Fruit fly (Drosophila melanogaster): ENCODE results near the gene CG3604.
A peak's percentile ranks its signal among the peaks of the same experiment; 100 is the strongest.

CG3604 gene

DNA sequence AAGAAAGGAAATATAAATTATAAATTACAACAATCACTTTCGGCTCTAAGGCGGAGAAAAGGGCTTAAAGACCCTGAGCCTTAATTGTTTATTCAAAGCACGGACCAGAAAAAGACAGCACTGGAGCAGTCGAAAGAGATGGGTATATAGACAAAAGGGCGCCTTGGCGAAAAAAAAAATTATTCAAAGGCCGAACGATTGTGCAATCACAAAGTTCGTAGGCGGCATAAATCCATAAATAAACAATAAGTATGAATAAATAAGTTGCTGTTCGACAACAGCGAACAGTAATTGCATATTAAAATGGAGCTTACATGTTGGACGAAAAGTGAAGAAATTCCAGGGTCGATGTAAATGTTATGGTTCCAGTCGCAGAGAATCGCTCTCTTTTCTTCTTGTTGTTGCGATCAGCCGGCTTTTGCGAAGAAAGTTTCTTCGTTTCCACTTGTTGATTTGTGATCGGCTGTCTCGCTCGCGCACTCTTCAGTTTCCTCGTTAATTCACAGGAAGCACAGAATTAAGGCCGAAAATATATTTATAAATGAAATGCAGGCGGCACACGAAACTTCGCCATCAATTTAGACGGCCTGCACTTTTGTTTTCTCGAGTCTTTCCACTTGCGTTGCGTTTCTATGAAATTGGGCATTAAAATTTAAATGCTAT, 42.6 kb downstream of the CG3604 start:
- TF ChIP-seq Pif1A (GFP tag; optimal IDR thresholded peaks at IDR 0.05) = no peak
- TF ChIP-seq CG10348 (GFP tag; IDR thresholded peaks at IDR 0.05) = no peak
- no peak for TF ChIP-seq CG8301 (tag; optimal IDR thresholded peaks at IDR 0.05)
- no peak for TF ChIP-seq EcR (GFP tag; optimal IDR thresholded peaks at IDR 0.05)
- no peak for TF ChIP-seq rn (GFP tag; IDR thresholded peaks at IDR 0.05)
- TF ChIP-seq CG17806 (tag; optimal IDR thresholded peaks at IDR 0.05) = no peak
- TF ChIP-seq gl (tag; optimal IDR thresholded peaks at IDR 0.05) = no peak
- no peak for TF ChIP-seq Ets98B (GFP tag; IDR thresholded peaks at IDR 0.05)
- TF ChIP-seq CG4496 (GFP tag; IDR thresholded peaks at IDR 0.05) = no peak
- no peak for TF ChIP-seq CG15710 (tag; optimal IDR thresholded peaks at IDR 0.05)
- TF ChIP-seq CG34367 (tag; optimal IDR thresholded peaks at IDR 0.05) = no peak
- no peak for TF ChIP-seq CG8159 (tag; optimal IDR thresholded peaks at IDR 0.05)
- TF ChIP-seq CG9948 (tag; optimal IDR thresholded peaks at IDR 0.05) = no peak
- no peak for TF ChIP-seq fd96Ca (GFP tag; IDR thresholded peaks at IDR 0.05)
- TF ChIP-seq Pif1B (GFP tag; optimal IDR thresholded peaks at IDR 0.05) = no peak

DNA sequence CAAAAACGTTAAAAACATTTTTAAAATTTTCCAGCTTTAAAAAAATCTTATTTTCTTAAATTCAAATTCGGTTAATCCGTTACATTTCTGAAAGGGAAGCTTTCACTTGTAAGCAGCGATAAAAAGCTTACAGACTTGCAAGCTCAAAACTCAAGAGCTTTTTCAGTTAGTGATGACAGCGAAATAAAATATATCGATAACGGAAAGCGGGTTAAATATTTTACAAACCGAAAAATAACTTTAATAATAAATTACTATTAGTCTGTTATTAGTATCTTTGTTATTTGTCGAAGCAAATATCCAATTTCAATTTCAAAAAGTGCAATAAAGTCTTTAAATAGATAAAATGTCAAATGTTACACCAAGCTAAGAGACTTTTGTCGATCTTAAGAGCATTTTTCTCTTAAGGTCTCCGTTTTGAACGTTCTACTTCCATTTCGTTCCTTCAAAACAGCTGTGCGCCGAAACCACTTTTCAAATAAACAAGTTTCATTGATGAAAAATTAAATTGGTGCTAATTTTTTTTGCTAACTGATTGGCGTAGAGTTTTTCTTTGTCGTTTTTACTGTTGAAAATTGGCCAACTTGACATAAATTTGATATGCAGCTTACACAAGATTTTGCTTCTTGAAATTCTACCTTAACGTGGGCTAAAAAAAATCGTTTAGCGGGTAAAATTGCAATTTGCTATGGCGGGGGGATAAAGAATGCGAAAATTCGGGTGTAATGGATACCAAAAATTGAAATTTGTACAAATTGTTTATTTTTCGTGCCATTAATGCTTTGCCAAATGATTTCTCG, 49.3 kb downstream of the CG3604 start:
- TF ChIP-seq CG4496 (GFP tag; IDR thresholded peaks at IDR 0.05) = no peak
- no peak for TF ChIP-seq fd96Ca (GFP tag; IDR thresholded peaks at IDR 0.05)
- TF ChIP-seq Pif1A (GFP tag; optimal IDR thresholded peaks at IDR 0.05) = no peak
- no peak for TF ChIP-seq gl (tag; optimal IDR thresholded peaks at IDR 0.05)
- no peak for TF ChIP-seq CG9948 (tag; optimal IDR thresholded peaks at IDR 0.05)
- TF ChIP-seq Ets98B (GFP tag; IDR thresholded peaks at IDR 0.05) = no peak
- no peak for TF ChIP-seq CG10348 (GFP tag; IDR thresholded peaks at IDR 0.05)
- TF ChIP-seq D1 (tag; optimal IDR thresholded peaks at IDR 0.05) = no peak
- TF ChIP-seq CG17806 (tag; optimal IDR thresholded peaks at IDR 0.05) = no peak
- TF ChIP-seq rn (GFP tag; IDR thresholded peaks at IDR 0.05) = no peak
- no peak for TF ChIP-seq CG32121 (GFP tag; IDR thresholded peaks at IDR 0.05)
- TF ChIP-seq CG12605 (GFP tag; IDR thresholded peaks at IDR 0.05) = no peak
- no peak for TF ChIP-seq EcR (GFP tag; optimal IDR thresholded peaks at IDR 0.05)
- TF ChIP-seq CG13204 (GFP tag; optimal IDR thresholded peaks at IDR 0.05) = no peak
- no peak for TF ChIP-seq Snoo (tag; optimal IDR thresholded peaks at IDR 0.05)
- TF ChIP-seq CG15710 (tag; optimal IDR thresholded peaks at IDR 0.05) = no peak
- no peak for TF ChIP-seq CG14655 (GFP tag; optimal IDR thresholded peaks at IDR 0.05)

DNA sequence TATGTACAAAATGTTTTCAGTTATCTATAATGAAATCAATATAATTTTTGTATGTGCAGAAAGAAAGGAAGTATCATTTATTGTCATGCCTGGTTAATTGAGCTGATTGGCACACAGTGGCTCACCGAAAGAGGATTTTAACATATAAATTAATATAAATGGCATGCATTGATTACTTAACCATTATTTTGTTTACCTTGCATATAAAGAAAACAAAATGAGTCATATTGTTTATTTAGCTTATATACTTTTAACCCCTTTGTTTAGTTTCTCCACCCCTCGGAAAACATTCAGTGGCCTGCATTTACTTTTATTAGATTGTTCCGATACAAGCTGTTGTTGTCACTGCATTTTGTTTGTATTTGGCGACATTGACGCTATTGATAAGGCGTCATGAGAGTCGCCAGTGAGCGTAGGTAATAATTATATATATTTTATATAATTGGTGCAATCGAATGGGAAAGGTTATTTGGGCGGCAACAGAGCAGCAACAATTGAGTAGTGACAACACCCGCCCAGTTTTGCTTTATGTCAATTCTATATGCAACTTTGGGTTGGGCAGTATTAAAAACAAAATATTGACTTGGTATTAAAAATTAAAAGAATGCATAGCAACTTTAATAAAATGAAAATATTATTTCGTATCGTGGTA, 50.0 kb downstream of the CG3604 start:
- TF ChIP-seq CG14655 (GFP tag; optimal IDR thresholded peaks at IDR 0.05) = peak; percentile 56
- TF ChIP-seq rn (GFP tag; IDR thresholded peaks at IDR 0.05) = no peak
- no peak for TF ChIP-seq CG13204 (GFP tag; optimal IDR thresholded peaks at IDR 0.05)
- no peak for TF ChIP-seq gl (tag; optimal IDR thresholded peaks at IDR 0.05)
- TF ChIP-seq fd96Ca (GFP tag; IDR thresholded peaks at IDR 0.05) = peak; percentile 22; the same call in 1 of the 3 replicates
- TF ChIP-seq CG32121 (GFP tag; IDR thresholded peaks at IDR 0.05) = peak; percentile 82
- peak; percentile 78 for TF ChIP-seq Ets98B (GFP tag; IDR thresholded peaks at IDR 0.05)
- peak; percentile 58 for TF ChIP-seq CG12605 (GFP tag; IDR thresholded peaks at IDR 0.05)
- TF ChIP-seq Pif1B (GFP tag; optimal IDR thresholded peaks at IDR 0.05) = peak; percentile 14
- TF ChIP-seq CG8301 (tag; optimal IDR thresholded peaks at IDR 0.05) = peak; percentile 34
- peak; percentile 23 for TF ChIP-seq CG9948 (tag; optimal IDR thresholded peaks at IDR 0.05)
- TF ChIP-seq CG15710 (tag; optimal IDR thresholded peaks at IDR 0.05) = peak; percentile 43
- peak; percentile 29 for TF ChIP-seq Snoo (tag; optimal IDR thresholded peaks at IDR 0.05)
- TF ChIP-seq CG4496 (GFP tag; IDR thresholded peaks at IDR 0.05) = peak; percentile 84
- peak; percentile 25 for TF ChIP-seq Pif1A (GFP tag; optimal IDR thresholded peaks at IDR 0.05)

Data from whole organism, pupa.